Worm (Caenorhabditis elegans): ENCODE data around the gene pir-2.
"Not testable (repeated sequence)": the region's sequence is repeated elsewhere in the genome, so short reads cannot be mapped to it uniquely, and the experiment has no call there.

Gene pir-2

ce11 chrIII:9441133-9441532 is 2.3 kb downstream of the pir-2 start, which contains the start of gene emb-30 (continued):
- TF ChIP-seq nhr-28 (tag; optimal IDR thresholded peaks at IDR 0.05) (no peak), ceh-82 (tag; optimal IDR thresholded peaks at IDR 0.05) (no peak)

ce11 chrIII:9439399-9439798 is 4.0 kb downstream of the pir-2 start, which contains the start of gene F54C8.1:
F54C8.1 (plus strand) TSS chrIII:9439699.
- TF ChIP-seq unc-130 (GFP tag; optimal IDR thresholded peaks at IDR 0.05) (no peak), R02D3.7 (tag; optimal IDR thresholded peaks at IDR 0.05) (no peak), ceh-44 (GFP tag; IDR thresholded peaks at IDR 0.05) (no peak)

ce11 chrIII:9434999-9435398 is 8.4 kb downstream of the pir-2 start:
- no peak for TF ChIP-seq pha-4 (GFP tag; IDR thresholded peaks at IDR 0.05)
- TF ChIP-seq pha-4 (tag; optimal IDR thresholded peaks at IDR 0.05) = no peak
- no peak for TF ChIP-seq madf-9 (GFP tag; conservative IDR thresholded peaks at IDR 0.05)
- peak; percentile 38 for TF ChIP-seq lin-38 (GFP tag; IDR thresholded peaks at IDR 0.05)
- TF ChIP-seq ceh-28 (tag; optimal IDR thresholded peaks at IDR 0.05) = no peak
- peak; percentile 15; the same call in 1 of the 2 replicates for TF ChIP-seq arid-1 (GFP tag; conservative IDR thresholded peaks at IDR 0.05)
- no peak for TF ChIP-seq zag-1 (tag; optimal IDR thresholded peaks at IDR 0.05)
- TF ChIP-seq fos-1 (tag; optimal IDR thresholded peaks at IDR 0.05) = no peak

ce11 chrIII:9433576-9434107 is 9.8 kb downstream of the pir-2 start, which contains the start of gene cpar-1:
cpar-1 (plus strand) TSS chrIII:9434057.
- TF ChIP-seq F49E8.2 (tag; optimal IDR thresholded peaks at IDR 0.05; ENCODE audit: borderline replicate concordance) (peak; percentile 55), unc-130 (GFP tag; optimal IDR thresholded peaks at IDR 0.05) (peak; percentile 9), T20F7.1 (GFP tag; optimal IDR thresholded peaks at IDR 0.05) (no peak), ceh-62 (tag; optimal IDR thresholded peaks at IDR 0.05) (no peak), snpc-4 (tag; optimal IDR thresholded peaks at IDR 0.05) (no peak), ceh-82 (tag; optimal IDR thresholded peaks at IDR 0.05) (no peak), R02D3.7 (tag; optimal IDR thresholded peaks at IDR 0.05) (no peak), mep-1 (tag; optimal IDR thresholded peaks at IDR 0.05) (no peak), lin-29 (GFP tag; IDR thresholded peaks at IDR 0.05) (no peak)

- no peak for TF ChIP-seq hmg-1.1 (GFP tag; IDR thresholded peaks at IDR 0.05)
- no peak for TF ChIP-seq spr-1 (tag; optimal IDR thresholded peaks at IDR 0.05)
- no peak for TF ChIP-seq snpc-4 (tag; optimal IDR thresholded peaks at IDR 0.05)
- no peak for TF ChIP-seq duxl-1 (tag; optimal IDR thresholded peaks at IDR 0.05; ENCODE audit: poor library complexity)
- TF ChIP-seq Y75B8A.6 (GFP tag; IDR thresholded peaks at IDR 0.05) = no peak
- no peak for TF ChIP-seq F26F4.8 (GFP tag; conservative IDR thresholded peaks at IDR 0.05)
- TF ChIP-seq madf-5 (GFP tag; IDR thresholded peaks at IDR 0.05) = no peak
- TF ChIP-seq nhr-48 (tag; optimal IDR thresholded peaks at IDR 0.05) = no peak
These were observed 17.1 kb downstream of the pir-2 start, which contains the start of gene T26G10.5 for ce11 chrIII:9426301-9426700. T26G10.5 (minus strand) TSS chrIII:9426401.

- TF ChIP-seq duxl-1 (tag; optimal IDR thresholded peaks at IDR 0.05; ENCODE audit: poor library complexity); Y75B8A.6 (GFP tag; IDR thresholded peaks at IDR 0.05); saeg-2 (GFP tag; IDR thresholded peaks at IDR 0.05): not testable (repeated sequence)
These were observed 23.2 kb downstream of the pir-2 start, which contains the start of gene T26G10.4 for ce11 chrIII:9420231-9420630. T26G10.4 (plus strand) TSS chrIII:9420531.

ce11 chrIII:9413340-9413739 is 30.1 kb downstream of the pir-2 start, which contains the start of gene T26G10.3:
T26G10.3 (minus strand) TSS chrIII:9413440.
- TF ChIP-seq ZK546.5 (tag; optimal IDR thresholded peaks at IDR 0.05) (no peak), aha-1 (tag) (no peak), attf-4 (tag; optimal IDR thresholded peaks at IDR 0.05) (no peak), duxl-1 (tag; optimal IDR thresholded peaks at IDR 0.05; ENCODE audit: poor library complexity) (no peak)
